Fruit fly (Drosophila melanogaster) whole organism, embryonic: ENCODE measurements around the gene CG9497.
A peak's percentile ranks its signal among the peaks of the same experiment; 100 is the strongest.

Source experiments
- ATbp ChIP-seq: fragments of 200-800 bp; sonication (Bioruptor generic); optimal IDR thresholded peaks from 2 replicates; lab custom pipeline; 2017; ENCODE audit warnings: missing biosample characterization, mild to moderate bottlenecking, missing genetic modification characterization, missing genetic modification reagents
- Ada2b ChIP-seq: fragments of 200-800 bp; sonication (Bioruptor generic); IDR thresholded peaks from 2 replicates; pipeline ENCODE4 v1.3.6; 2022; ENCODE audit warnings: missing biosample characterization, missing genetic modification characterization
- Atf-2 ChIP-seq: fragments of 200-800 bp; sonication (Bioruptor generic); optimal IDR thresholded peaks from 2 replicates; lab custom pipeline; 2016; ENCODE audit warnings: missing biosample characterization, missing genetic modification characterization
- Atf6 ChIP-seq: fragments of 200-800 bp; sonication (Bioruptor generic); IDR thresholded peaks from 2 replicates; pipeline ENCODE4 v1.3.6; 2022; ENCODE audit warnings: missing biosample characterization, missing genetic modification characterization
- CG10267 ChIP-seq: fragments of 200-800 bp; sonication (Bioruptor generic); optimal IDR thresholded peaks from 2 replicates; lab custom pipeline; 2018; ENCODE audit warnings: missing biosample characterization, mild to moderate bottlenecking, missing genetic modification characterization, moderate library complexity
- CG10431 ChIP-seq: fragments of 200-800 bp; sonication (Bioruptor generic); optimal IDR thresholded peaks from 3 replicates; lab custom pipeline; 2018; ENCODE audit warnings: missing biosample characterization, mild to moderate bottlenecking, missing genetic modification characterization
- CG11723 ChIP-seq: fragments of 200-800 bp; sonication (Bioruptor generic); optimal IDR thresholded peaks from 2 replicates; lab custom pipeline; 2017; ENCODE audit warnings: missing biosample characterization, mild to moderate bottlenecking, missing genetic modification characterization
- CG12071 ChIP-seq: fragments of 200-800 bp; sonication (Bioruptor generic); optimal IDR thresholded peaks from 3 replicates; lab custom pipeline; 2018; ENCODE audit warnings: missing biosample characterization, mild to moderate bottlenecking, missing genetic modification characterization
- CG12744 ChIP-seq: fragments of 200-800 bp; sonication (Bioruptor generic); optimal IDR thresholded peaks from 2 replicates; lab custom pipeline; 2016; ENCODE audit warnings: missing biosample characterization, missing genetic modification characterization
- CG13123 ChIP-seq: fragments of 200-800 bp; sonication (Bioruptor generic); optimal IDR thresholded peaks from 2 replicates; lab custom pipeline; 2016; ENCODE audit warnings: missing biosample characterization, missing genetic modification characterization
- CG13296 ChIP-seq: fragments of 200-800 bp; sonication (Bioruptor generic); optimal IDR thresholded peaks from 3 replicates; lab custom pipeline; 2018; ENCODE audit warnings: missing biosample characterization, mild to moderate bottlenecking, missing genetic modification characterization
- CG13624 ChIP-seq: fragments of 200-800 bp; sonication (Bioruptor generic); optimal IDR thresholded peaks from 2 replicates; lab custom pipeline; 2016; ENCODE audit warnings: missing biosample characterization, missing genetic modification characterization
- CG15696 ChIP-seq: fragments of 200-800 bp; sonication (Bioruptor generic); optimal IDR thresholded peaks from 2 replicates; lab custom pipeline; 2019; ENCODE audit warnings: missing biosample characterization, mild to moderate bottlenecking, missing genetic modification characterization, moderate library complexity
- CG16779 ChIP-seq: fragments of 200-800 bp; sonication (Bioruptor generic); IDR thresholded peaks from 2 replicates; pipeline ENCODE4 v1.3.6; 2022; ENCODE audit warnings: missing biosample characterization, missing genetic modification characterization
- CG16863 ChIP-seq: fragments of 200-800 bp; sonication (Bioruptor generic); optimal IDR thresholded peaks from 3 replicates; lab custom pipeline; 2016; ENCODE audit warnings: missing biosample characterization, missing genetic modification characterization
- CG17186 ChIP-seq: fragments of 200-800 bp; sonication (Bioruptor generic); optimal IDR thresholded peaks from 3 replicates; lab custom pipeline; 2017; ENCODE audit warnings: missing biosample characterization, missing genetic modification reagents, missing genetic modification characterization
- CG17361 ChIP-seq: fragments of 200-800 bp; sonication (Bioruptor generic); IDR thresholded peaks from 3 replicates; pipeline ENCODE4 v1.3.6; 2022; ENCODE audit warnings: missing biosample characterization, missing genetic modification characterization
- CG18262 ChIP-seq: fragments of 200-800 bp; optimal IDR thresholded peaks from 3 replicates; lab custom pipeline; 2019; ENCODE audit warnings: missing biosample characterization, mild to moderate bottlenecking, missing genetic modification characterization, moderate library complexity
- CG31365 ChIP-seq: fragments of 200-800 bp; sonication (Bioruptor generic); optimal IDR thresholded peaks from 2 replicates; lab custom pipeline; 2018; ENCODE audit warnings: missing biosample characterization, mild to moderate bottlenecking, missing genetic modification characterization
- CG3726 ChIP-seq: fragments of 200-800 bp; sonication (Bioruptor generic); IDR thresholded peaks from 3 replicates; pipeline ENCODE4, ENCODE4 v1.3.6; 2022; ENCODE audit warnings: missing biosample characterization, missing genetic modification characterization
- CG3838 ChIP-seq: fragments of 200-800 bp; sonication (Bioruptor generic); optimal IDR thresholded peaks from 3 replicates; lab custom pipeline; 2016; ENCODE audit warnings: missing biosample characterization, missing genetic modification characterization
- CG4404 ChIP-seq: fragments of 200-800 bp; sonication (Bioruptor generic); IDR thresholded peaks from 2 replicates; pipeline ENCODE4 v1.3.6; 2022; ENCODE audit warnings: missing biosample characterization, missing genetic modification characterization
- CG6654 ChIP-seq: fragments of 200-800 bp; sonication (Bioruptor generic); optimal IDR thresholded peaks from 2 replicates; lab custom pipeline; 2017; ENCODE audit warnings: missing biosample characterization, mild to moderate bottlenecking, missing genetic modification characterization
- CG7372 ChIP-seq: fragments of 200-800 bp; sonication (Bioruptor generic); IDR thresholded peaks from 2 replicates; pipeline ENCODE4 v1.3.6; 2022; ENCODE audit warnings: missing biosample characterization, missing genetic modification characterization
- CG7556 ChIP-seq: fragments of 200-800 bp; sonication (Bioruptor generic); optimal IDR thresholded peaks from 2 replicates; lab custom pipeline; 2017; ENCODE audit warnings: missing biosample characterization, mild to moderate bottlenecking, missing genetic modification characterization
- CG8924 ChIP-seq: fragments of 200-800 bp; optimal IDR thresholded peaks from 3 replicates; lab custom pipeline; 2019; ENCODE audit warnings: missing biosample characterization, mild to moderate bottlenecking, missing genetic modification characterization, moderate library complexity
- CG9609 ChIP-seq: fragments of 200-800 bp; sonication (Bioruptor generic); optimal IDR thresholded peaks from 3 replicates; lab custom pipeline; 2016; ENCODE audit warnings: missing biosample characterization, missing genetic modification characterization
- CG9876 ChIP-seq: fragments of 200-800 bp; sonication (Bioruptor generic); optimal IDR thresholded peaks from 2 replicates; lab custom pipeline; 2016; ENCODE audit warnings: missing biosample characterization, missing genetic modification characterization
- CoRest ChIP-seq: fragments of 200-800 bp; sonication (Bioruptor generic); optimal IDR thresholded peaks from 3 replicates; lab custom pipeline; 2018; ENCODE audit warnings: missing biosample characterization, mild to moderate bottlenecking, missing genetic modification characterization, moderate library complexity
- Fer1 ChIP-seq: fragments of 200-800 bp; sonication (Bioruptor generic); optimal IDR thresholded peaks from 2 replicates; lab custom pipeline; 2017; ENCODE audit warnings: missing biosample characterization, mild to moderate bottlenecking, missing genetic modification characterization
- HLH4C ChIP-seq: fragments of 200-800 bp; sonication (Bioruptor generic); IDR thresholded peaks from 3 replicates; pipeline ENCODE4 v1.3.6; 2022; ENCODE audit warnings: missing biosample characterization, missing genetic modification characterization; ENCODE audit not compliant: partially characterized antibody
- Mad ChIP-seq: fragments of 200-800 bp; sonication (Bioruptor generic); optimal IDR thresholded peaks from 2 replicates; lab custom pipeline; 2016; ENCODE audit warnings: missing biosample characterization, missing genetic modification characterization
- Ssrp ChIP-seq: fragments of 200-800 bp; sonication (Bioruptor generic); optimal IDR thresholded peaks from 2 replicates; lab custom pipeline; 2018; ENCODE audit warnings: missing biosample characterization, mild to moderate bottlenecking, missing genetic modification characterization, moderate library complexity
- TFAM ChIP-seq: fragments of 200-800 bp; sonication (Bioruptor generic); optimal IDR thresholded peaks from 2 replicates; lab custom pipeline; 2017; ENCODE audit warnings: missing biosample characterization, missing genetic modification characterization, inconsistent platforms
- Vsx1 ChIP-seq: fragments of 200-800 bp; sonication (Bioruptor generic); optimal IDR thresholded peaks from 2 replicates; lab custom pipeline; 2017; ENCODE audit warnings: missing biosample characterization, mild to moderate bottlenecking, missing genetic modification characterization, missing genetic modification reagents
- ash1 ChIP-seq: fragments of 200-800 bp; sonication (Bioruptor generic); optimal IDR thresholded peaks from 2 replicates; lab custom pipeline; 2018; ENCODE audit warnings: missing biosample characterization, mild to moderate bottlenecking, missing genetic modification characterization
- dysf ChIP-seq: fragments of 200-800 bp; sonication (Bioruptor generic); IDR thresholded peaks from 3 replicates; pipeline ENCODE4 v1.3.6; 2022; ENCODE audit warnings: missing biosample characterization, missing genetic modification characterization
- emc ChIP-seq: fragments of 200-800 bp; sonication (Bioruptor generic); optimal IDR thresholded peaks from 2 replicates; lab custom pipeline; 2016; ENCODE audit warnings: missing biosample characterization, missing genetic modification characterization
- fu2 ChIP-seq: fragments of 200-800 bp; sonication (Bioruptor generic); optimal IDR thresholded peaks from 2 replicates; lab custom pipeline; 2016; ENCODE audit warnings: missing biosample characterization, missing genetic modification characterization
- grau ChIP-seq: fragments of 200-800 bp; optimal IDR thresholded peaks from 3 replicates; lab custom pipeline; 2019; ENCODE audit warnings: missing biosample characterization, mild to moderate bottlenecking, missing genetic modification characterization, moderate library complexity
- hkb ChIP-seq, 2 experiments: fragments of 200-800 bp in 1 of 2; fragments of >200 bp in 1 of 2; sonication (Bioruptor generic) in 1 of 2; IDR thresholded peaks in 1 of 2; optimal IDR thresholded peaks in 1 of 2; 2 replicates each; pipeline versions ENCODE4 v1.3.6 to Lab custom; 2017 to 2022; ENCODE audit warnings: missing biosample characterization in 1 of 2, missing genetic modification characterization in 1 of 2
- knrl ChIP-seq: fragments of 200-800 bp; sonication (Bioruptor generic); IDR thresholded peaks from 3 replicates; pipeline ENCODE4 v1.3.6; 2022; ENCODE audit warnings: missing biosample characterization, missing genetic modification characterization; ENCODE audit not compliant: partially characterized antibody
- mld ChIP-seq: fragments of 200-800 bp; sonication (Bioruptor generic); IDR thresholded peaks from 3 replicates; pipeline ENCODE4 v1.3.6; 2022; ENCODE audit warnings: missing biosample characterization, missing genetic modification characterization; ENCODE audit not compliant: partially characterized antibody
- nerfin-1 ChIP-seq: fragments of 200-800 bp; sonication (Bioruptor generic); optimal IDR thresholded peaks from 3 replicates; lab custom pipeline; 2019; ENCODE audit warnings: missing biosample characterization, mild to moderate bottlenecking, missing genetic modification characterization, moderate library complexity
- nerfin-2 ChIP-seq: fragments of 200-800 bp; sonication (Bioruptor generic); IDR thresholded peaks from 2 replicates; pipeline ENCODE4 v1.3.6; 2022; ENCODE audit warnings: missing biosample characterization, missing genetic modification characterization; ENCODE audit not compliant: partially characterized antibody
- sens-2 ChIP-seq: fragments of 200-800 bp; sonication (Bioruptor generic); IDR thresholded peaks from 2 replicates; pipeline ENCODE4 v1.3.6; 2022; ENCODE audit warnings: missing biosample characterization, missing genetic modification characterization
- sob ChIP-seq: fragments of 200-800 bp; sonication (Bioruptor generic); IDR thresholded peaks from 2 replicates; pipeline ENCODE4 v1.3.6; 2022; ENCODE audit warnings: missing biosample characterization, missing genetic modification characterization
- sug ChIP-seq: fragments of 200-800 bp; optimal IDR thresholded peaks from 2 replicates; lab custom pipeline; 2019; ENCODE audit warnings: missing biosample characterization, mild to moderate bottlenecking, missing genetic modification characterization, moderate library complexity
- tll ChIP-seq, 2 experiments: fragments of 200-800 bp in 1 of 2; fragments of >200 bp in 1 of 2; sonication (Bioruptor generic) in 1 of 2; optimal IDR thresholded peaks; 2 replicates each; lab custom pipeline; 2017 to 2019; ENCODE audit warnings: missing biosample characterization in 2 of 2, missing genetic modification characterization in 2 of 2, mild to moderate bottlenecking in 1 of 2, moderate library complexity in 1 of 2
- z ChIP-seq: fragments of 200-800 bp; sonication (Bioruptor generic); IDR thresholded peaks from 3 replicates; pipeline ENCODE4 v1.3.6; 2022; ENCODE audit warnings: missing biosample characterization, missing genetic modification characterization
- zen ChIP-seq: fragments of 200-800 bp; sonication (Bioruptor generic); optimal IDR thresholded peaks from 3 replicates; lab custom pipeline; 2018; ENCODE audit warnings: missing biosample characterization, mild to moderate bottlenecking, missing genetic modification characterization, moderate library complexity

The CG9497 gene

DNA sequence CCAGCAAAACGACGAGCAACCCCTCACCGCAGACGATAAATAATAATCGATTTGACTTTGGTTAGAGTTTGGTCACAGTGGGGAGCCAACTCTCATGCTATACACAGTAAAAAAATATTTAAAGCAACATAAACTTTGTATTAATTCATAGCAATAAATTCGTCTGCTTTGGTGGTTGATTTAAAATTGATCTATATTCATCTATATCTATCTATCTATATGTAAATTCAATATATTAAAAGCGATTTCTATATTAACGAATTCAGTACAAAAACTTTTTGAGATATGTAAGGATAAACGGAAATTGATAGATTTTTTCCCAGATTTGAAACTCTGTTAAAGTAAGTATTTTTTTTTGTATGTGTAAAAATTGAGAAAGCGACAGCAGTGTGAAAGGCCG, 38.3 kb downstream of the CG9497 start (continued):
- TF ChIP-seq CG31365 (no peak), ATbp (GFP tag; lab: Kevin White, UChicago) (no peak), CG11723 (GFP tag; lab: Kevin White, UChicago) (no peak), CG17186 (GFP tag; lab: Kevin White, UChicago) (no peak), Vsx1 (GFP tag; lab: Kevin White, UChicago) (no peak), CG13123 (GFP tag; lab: Kevin White, UChicago) (no peak), dysf (GFP tag; lab: Robert Waterston, UW) (no peak), Ssrp (tag; lab: Kevin White, UChicago) (no peak), Mad (GFP tag; lab: Kevin White, UChicago) (no peak), CoRest (tag; lab: Kevin White, UChicago) (peak; percentile 1), sob (GFP tag; lab: Robert Waterston, UW) (no peak), CG3838 (GFP tag; lab: Kevin White, UChicago) (no peak), Atf6 (GFP tag; lab: Robert Waterston, UW) (no peak), CG6654 (no peak), TFAM (GFP tag; lab: Kevin White, UChicago) (no peak), mld (GFP tag; lab: Robert Waterston, UW) (no peak), CG13624 (GFP tag; lab: Kevin White, UChicago) (no peak), CG16863 (GFP tag; lab: Kevin White, UChicago) (no peak), CG4404 (GFP tag; lab: Robert Waterston, UW) (no peak), sug (no peak), nerfin-1 (tag; lab: Kevin White, UChicago) (no peak), CG18262 (tag; lab: Kevin White, UChicago) (peak; percentile 47), fu2 (GFP tag; lab: Kevin White, UChicago) (no peak), tll (GFP tag; optimal IDR thresholded peaks at IDR 0.05; lab: Kevin White, UChicago) (no peak), z (GFP tag; lab: Robert Waterston, UW) (no peak), CG3726 (GFP tag; lab: Robert Waterston, UW) (no peak), Fer1 (GFP tag; lab: Kevin White, UChicago) (peak; percentile 34), HLH4C (GFP tag; lab: Robert Waterston, UW) (no peak), CG12071 (no peak), CG7556 (GFP tag; lab: Kevin White, UChicago) (peak; percentile 33), CG9609 (GFP tag; lab: Kevin White, UChicago) (no peak), CG10267 (peak; percentile 11), CG9876 (no peak), CG7372 (no peak), CG10431 (GFP tag; lab: Kevin White, UChicago) (no peak), Ada2b (GFP tag; lab: Robert Waterston, UW) (no peak), sens-2 (no peak), emc (GFP tag; lab: Kevin White, UChicago) (no peak), ash1 (GFP tag; lab: Kevin White, UChicago) (no peak), hkb (optimal IDR thresholded peaks at IDR 0.05; lab: Kevin White, UChicago) (no peak), hkb (GFP tag; IDR thresholded peaks at IDR 0.05; lab: Robert Waterston, UW) (no peak), CG8924 (tag; lab: Kevin White, UChicago) (no peak), CG16779 (GFP tag; lab: Robert Waterston, UW) (no peak), CG17361 (GFP tag; lab: Robert Waterston, UW) (peak; percentile 66; the same call in 2 of the 3 replicates), grau (tag; lab: Kevin White, UChicago) (no peak), knrl (no peak), CG12744 (GFP tag; lab: Kevin White, UChicago) (no peak), CG15696 (tag; lab: Kevin White, UChicago) (no peak), nerfin-2 (GFP tag; lab: Robert Waterston, UW) (no peak), Atf-2 (GFP tag; lab: Kevin White, UChicago) (no peak), CG13296 (GFP tag; lab: Kevin White, UChicago) (peak; percentile 11), zen (tag; lab: Kevin White, UChicago) (no peak)
